Worm (Caenorhabditis elegans): ENCODE measurements around the gene ZK1010.8.

ce11 chrIII:12990997-12991396 is 9.5 kb downstream of the ZK1010.8 start, which contains the start of gene ZK1010.12:
- TF ChIP-seq lin-13 (GFP tag; optimal IDR thresholded peaks at IDR 0.05) = no peak
- TF ChIP-seq lir-3 (tag; optimal IDR thresholded peaks at IDR 0.05; ENCODE audit: poor library complexity) = no peak
- no peak for TF ChIP-seq egl-27 (tag; optimal IDR thresholded peaks at IDR 0.05)
- TF ChIP-seq unc-62 (GFP tag; optimal IDR thresholded peaks at IDR 0.05) = no peak
- no peak for TF ChIP-seq unc-86 (tag; optimal IDR thresholded peaks at IDR 0.05)
- TF ChIP-seq C34B4.2 (tag; optimal IDR thresholded peaks at IDR 0.05) = no peak
- TF ChIP-seq F16B12.6 (tag; optimal IDR thresholded peaks at IDR 0.05) = no peak
- TF ChIP-seq nhr-84 (tag; optimal IDR thresholded peaks at IDR 0.05) = no peak
- no peak for TF ChIP-seq hpl-2 (GFP tag; optimal IDR thresholded peaks at IDR 0.05)
- no peak for TF ChIP-seq zag-1 (tag; optimal IDR thresholded peaks at IDR 0.05)
